Worm (Caenorhabditis elegans): ENCODE data around the gene fbxa-12.

Gene fbxa-12

ce11 chrIII:2219408-2219807 is at the start of gene fbxa-12:
TSS of gene fbxa-12 (plus strand) at chrIII:2219708.
- TF ChIP-seq lin-15B (tag; optimal IDR thresholded peaks at IDR 0.05) (no peak), ces-1 (GFP tag; optimal IDR thresholded peaks at IDR 0.05) (no peak), Y105C5A.15 (GFP tag; IDR thresholded peaks at IDR 0.05) (no peak), set-16 (GFP tag; IDR thresholded peaks at IDR 0.05) (no peak), dve-1 (tag; optimal IDR thresholded peaks at IDR 0.05; ENCODE audit: insufficient read depth) (no peak), F26F4.8 (GFP tag; conservative IDR thresholded peaks at IDR 0.05) (no peak)

- TF ChIP-seq nhr-11 (tag; optimal IDR thresholded peaks at IDR 0.05) (peak; percentile 34), lsy-2 (tag; optimal IDR thresholded peaks at IDR 0.05) (peak in 1 of 2 experiments; percentile 33), nhr-6 (tag; optimal IDR thresholded peaks at IDR 0.05) (no peak), unc-62 (GFP tag; optimal IDR thresholded peaks at IDR 0.05 in 1 of 2) (peak in 1 of 2 experiments; percentile 63), unc-62 (tag; optimal IDR thresholded peaks at IDR 0.05) (no peak), nhr-28 (tag; optimal IDR thresholded peaks at IDR 0.05) (peak; percentile 12), ztf-11 (tag; optimal IDR thresholded peaks at IDR 0.05) (no peak), hlh-11 (tag; optimal IDR thresholded peaks at IDR 0.05) (peak; percentile 44), daf-16 (GFP tag; optimal IDR thresholded peaks at IDR 0.05) (peak in 1 of 2 experiments; percentile 66), daf-16 (tag; optimal IDR thresholded peaks at IDR 0.05) (peak; percentile 63), lin-1 (GFP tag; IDR thresholded peaks at IDR 0.05) (no peak)
Measured at ce11 chrIII:2170556-2170955, 49.0 kb upstream of the fbxa-12 start.

ce11 chrIII:2171892-2172591 is 47.5 kb upstream of the fbxa-12 start:
- no peak for TF ChIP-seq F37D6.2 (tag; optimal IDR thresholded peaks at IDR 0.05)
- no peak for TF ChIP-seq vab-7 (GFP tag; IDR thresholded peaks at IDR 0.05)
- no peak for TF ChIP-seq D1046.2 (GFP tag; IDR thresholded peaks at IDR 0.05)
- no peak for TF ChIP-seq lin-39 (tag; optimal IDR thresholded peaks at IDR 0.05)
- TF ChIP-seq F26F4.8 (GFP tag; conservative IDR thresholded peaks at IDR 0.05): no peak
- no peak for TF ChIP-seq aly-2 (tag; optimal IDR thresholded peaks at IDR 0.05)
- no peak for TF ChIP-seq fos-1 (tag; optimal IDR thresholded peaks at IDR 0.05)
- peak; percentile 73 for TF ChIP-seq dmd-6 (GFP tag; IDR thresholded peaks at IDR 0.05)
- peak; percentile 56 for TF ChIP-seq duxl-1 (tag; optimal IDR thresholded peaks at IDR 0.05; ENCODE audit: poor library complexity)
- TF ChIP-seq F49E8.2 (tag; optimal IDR thresholded peaks at IDR 0.05; ENCODE audit: borderline replicate concordance): no peak
- no peak for TF ChIP-seq ztf-7 (tag; optimal IDR thresholded peaks at IDR 0.05)
- peak; percentile 84 for TF ChIP-seq T20F7.1 (GFP tag; optimal IDR thresholded peaks at IDR 0.05)
- TF ChIP-seq mdt-29 (GFP tag; IDR thresholded peaks at IDR 0.05): no peak
- TF ChIP-seq unc-62 (GFP tag; optimal IDR thresholded peaks at IDR 0.05 in 1 of 2): peak in 1 of 2 experiments; percentile 99
- TF ChIP-seq unc-62 (tag; optimal IDR thresholded peaks at IDR 0.05): no peak
- TF ChIP-seq nhr-28 (tag; optimal IDR thresholded peaks at IDR 0.05): peak; percentile 82
- TF ChIP-seq set-16 (GFP tag; IDR thresholded peaks at IDR 0.05): peak; percentile 86
- no peak for TF ChIP-seq F44E2.7 (GFP tag; IDR thresholded peaks at IDR 0.05)
- TF ChIP-seq attf-4 (tag; optimal IDR thresholded peaks at IDR 0.05): no peak
- TF ChIP-seq F10B5.3 (tag; optimal IDR thresholded peaks at IDR 0.05): no peak
- TF ChIP-seq spr-1 (tag; optimal IDR thresholded peaks at IDR 0.05): peak; percentile 55
- TF ChIP-seq fkh-10 (GFP tag; optimal IDR thresholded peaks at IDR 0.05): no peak
- no peak for TF ChIP-seq nhr-76 (tag; optimal IDR thresholded peaks at IDR 0.05)
- peak; percentile 82 for TF ChIP-seq nhr-48 (tag; optimal IDR thresholded peaks at IDR 0.05)
- TF ChIP-seq ZK337.2 (GFP tag; IDR thresholded peaks at IDR 0.05): no peak
- 0 out of 2 replicates have a peak, but pooled peaks have one; percentile 11 for TF ChIP-seq zfp-3 (GFP tag; conservative IDR thresholded peaks at IDR 0.05)
- TF ChIP-seq mxl-2 (GFP tag; conservative IDR thresholded peaks at IDR 0.05): 0 out of 2 replicates have a peak, but pooled peaks have one; percentile 31
- TF ChIP-seq nhr-111 (GFP tag; optimal IDR thresholded peaks at IDR 0.05): no peak
- peak; percentile 67; the same call in 1 of the 2 replicates for TF ChIP-seq arid-1 (GFP tag; conservative IDR thresholded peaks at IDR 0.05)
- peak; percentile 76 to 90 for TF ChIP-seq mdl-1 (tag; optimal IDR thresholded peaks at IDR 0.05)
- TF ChIP-seq dpl-1 (GFP tag; optimal IDR thresholded peaks at IDR 0.05): peak; percentile 60
- TF ChIP-seq ztf-11 (tag; optimal IDR thresholded peaks at IDR 0.05): no peak
- TF ChIP-seq madf-9 (GFP tag; conservative IDR thresholded peaks at IDR 0.05): no peak; the same call in none of the 2 replicates
- TF ChIP-seq lir-3 (tag; optimal IDR thresholded peaks at IDR 0.05): no peak
- no peak for TF ChIP-seq daf-19 (GFP tag; conservative IDR thresholded peaks at IDR 0.05)
- no peak for TF ChIP-seq ceh-62 (tag; optimal IDR thresholded peaks at IDR 0.05)

All from whole organism, L4 larva.